Worm (Caenorhabditis elegans): ENCODE data around the gene VM106R.1.

DNA sequence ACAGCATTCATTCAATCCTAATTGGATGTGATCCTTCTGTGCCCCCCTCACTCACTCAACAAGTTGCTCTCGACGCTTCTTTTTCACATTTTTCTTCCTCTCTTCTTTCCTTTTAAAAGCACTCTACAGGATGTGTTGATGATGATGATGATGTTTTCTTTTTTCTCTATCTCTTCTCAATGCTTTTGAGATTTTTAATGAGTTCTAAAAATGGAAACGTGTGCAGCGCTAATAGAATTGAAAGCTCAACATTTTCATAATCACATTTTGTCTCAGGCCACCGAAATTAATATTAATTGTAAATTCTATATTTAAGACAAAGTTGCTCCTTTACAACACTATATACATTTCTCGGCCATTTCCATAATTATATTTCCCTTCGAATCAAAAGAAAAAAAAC is 28.8 kb downstream of the VM106R.1 start:
- no peak for TF ChIP-seq pes-1 (GFP tag; IDR thresholded peaks at IDR 0.05)
- TF ChIP-seq ama-1 (optimal IDR thresholded peaks at IDR 0.05) = no peak
- no peak for TF ChIP-seq hmg-4 (GFP tag; optimal IDR thresholded peaks at IDR 0.05)
